Worm (Caenorhabditis elegans) whole organism, midembryonic: ENCODE measurements around the gene kup-1.

Source experiments
- T22C8.4 ChIP-seq: fragments of 200-800 bp; sonication (Bioruptor generic); IDR thresholded peaks from 2 replicates; pipeline ENCODE4 v1.3.6; 2022; ENCODE audit warnings: missing genetic modification characterization, missing compliant biosample characterization
- cog-1 ChIP-seq: sonication (generic microtip); optimal IDR thresholded peaks from 2 replicates; lab custom pipeline; 2016; ENCODE audit warnings: missing genetic modification characterization, missing compliant biosample characterization
- flt-1 ChIP-seq: fragments of 200-800 bp; sonication (Bioruptor generic); IDR thresholded peaks from 2 replicates; pipeline ENCODE4 v1.3.6; 2022; ENCODE audit warnings: missing genetic modification characterization, missing compliant biosample characterization
- ref-1 ChIP-seq: fragments of 200-800 bp; sonication (Bioruptor generic); conservative IDR thresholded peaks from 2 replicates; pipeline ENCODE4 v1.3.6; 2022; ENCODE audit warnings: missing genetic modification reagents, missing genetic modification characterization, missing compliant biosample characterization

DNA sequence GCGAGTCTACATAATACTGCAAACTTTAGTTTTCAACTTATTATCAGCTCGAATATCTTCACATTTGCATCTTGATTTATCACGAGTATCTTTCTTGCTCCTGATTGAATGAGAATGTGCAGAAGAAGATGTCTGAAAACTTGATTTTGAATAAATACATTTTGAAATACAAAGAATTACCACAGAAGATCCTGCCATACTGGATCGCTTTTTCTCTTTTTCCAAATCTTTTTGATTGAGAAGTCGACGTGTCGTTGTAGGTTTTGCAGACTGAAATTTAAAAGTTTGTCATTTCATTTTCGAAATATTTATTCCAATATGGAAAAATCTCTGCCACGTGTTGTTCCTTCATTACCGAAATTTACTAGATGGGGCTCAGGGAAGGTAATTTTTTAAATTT lies 44.8 kb downstream of the kup-1 start, which contains the start of gene C52E4.12:
- TF ChIP-seq flt-1 (GFP tag; lab: Robert Waterston, UW), result no peak
- no peak for TF ChIP-seq T22C8.4 (GFP tag; lab: Robert Waterston, UW)
- no peak for TF ChIP-seq cog-1
- TF ChIP-seq ref-1 (GFP tag; lab: Robert Waterston, UW), result no peak
